Fruit fly (Drosophila melanogaster): Measurements from ENCODE around the gene CG12947.

- no peak for TF ChIP-seq toe (GFP tag; optimal IDR thresholded peaks at IDR 0.05)
- TF ChIP-seq tj (GFP tag; optimal IDR thresholded peaks at IDR 0.05), result no peak
- no peak for TF ChIP-seq CG7045 (GFP tag; optimal IDR thresholded peaks at IDR 0.05)
- no peak for TF ChIP-seq CG12768 (GFP tag; optimal IDR thresholded peaks at IDR 0.05)
- TF ChIP-seq Mnt (GFP tag; optimal IDR thresholded peaks at IDR 0.05), result no peak
- TF ChIP-seq cnc (optimal IDR thresholded peaks at IDR 0.05), result no peak
- TF ChIP-seq ovo (GFP tag; optimal IDR thresholded peaks at IDR 0.05), result no peak
- TF ChIP-seq pad (GFP tag; optimal IDR thresholded peaks at IDR 0.05), result no peak
- TF ChIP-seq Hr96 (GFP tag; optimal IDR thresholded peaks at IDR 0.05), result no peak
- no peak for TF ChIP-seq CG5204 (GFP tag; optimal IDR thresholded peaks at IDR 0.05)
- no peak for TF ChIP-seq kay (GFP tag; ENCODE audit: borderline replicate concordance)
- no peak for TF ChIP-seq CG1620 (GFP tag; optimal IDR thresholded peaks at IDR 0.05)
- no peak for TF ChIP-seq Crg-1 (GFP tag; optimal IDR thresholded peaks at IDR 0.05)
- TF ChIP-seq bab1 (GFP tag; optimal IDR thresholded peaks at IDR 0.05), result no peak
These were observed 35.9 kb upstream of the CG12947 start for dm6 chr3R:9743995-9744394.

Data from whole organism, adult.